Worm (Caenorhabditis elegans): Measurements from ENCODE around the gene gcy-36.

ce11 chrX:15533260-15533659, 54.4 kb downstream of the gcy-36 start:
- no peak for TF ChIP-seq lin-15B (tag; optimal IDR thresholded peaks at IDR 0.05)
- TF ChIP-seq ztf-4 (tag; optimal IDR thresholded peaks at IDR 0.05) = no peak
- no peak for TF ChIP-seq fos-1 (tag; optimal IDR thresholded peaks at IDR 0.05)
- TF ChIP-seq nhr-76 (tag; optimal IDR thresholded peaks at IDR 0.05) = no peak
- TF ChIP-seq pqm-1 (tag; optimal IDR thresholded peaks at IDR 0.05) = no peak
- no peak for TF ChIP-seq ZK546.5 (tag; optimal IDR thresholded peaks at IDR 0.05)
- no peak for TF ChIP-seq elt-2 (tag; optimal IDR thresholded peaks at IDR 0.05)
- TF ChIP-seq aly-2 (tag; optimal IDR thresholded peaks at IDR 0.05) = no peak
- no peak for TF ChIP-seq R02D3.7 (tag; optimal IDR thresholded peaks at IDR 0.05)

Data from whole organism, L3 larva.